Fruit fly (Drosophila melanogaster) whole organism, wandering third instar larva: ENCODE measurements around the gene CG10194.

ENCODE experiments used
- Abd-B ChIP-seq: fragments of >200 bp; optimal IDR thresholded peaks from 2 replicates; lab custom pipeline; 2017; ENCODE audit warnings: missing biosample characterization, missing genetic modification characterization
- CG32264 ChIP-seq: fragments of 200-800 bp; sonication (Bioruptor generic); optimal IDR thresholded peaks from 2 replicates; lab custom pipeline; 2016; ENCODE audit warnings: missing biosample characterization, missing genetic modification characterization
- CG9705 ChIP-seq: fragments of 200-800 bp; sonication (Bioruptor generic); optimal IDR thresholded peaks from 2 replicates; lab custom pipeline; 2018; ENCODE audit warnings: missing biosample characterization, mild to moderate bottlenecking, missing genetic modification characterization
- CrebA ChIP-seq: fragments of 200-800 bp; sonication (Bioruptor generic); optimal IDR thresholded peaks from 2 replicates; lab custom pipeline; 2016; ENCODE audit warnings: missing biosample characterization, mild to moderate bottlenecking, missing genetic modification characterization, borderline replicate concordance
- Dfd ChIP-seq: fragments of >200 bp; optimal IDR thresholded peaks from 2 replicates; lab custom pipeline; 2017; ENCODE audit warnings: missing biosample characterization, missing genetic modification characterization
- Dif ChIP-seq: fragments of 200-275, 200-300 bp; sonication (Bioruptor generic); optimal IDR thresholded peaks from 2 replicates; lab custom pipeline; 2018; ENCODE audit warnings: missing biosample characterization, missing genetic modification characterization; ENCODE audit not compliant: partially characterized antibody
- GATAd ChIP-seq: sonication (Bioruptor generic); optimal IDR thresholded peaks from 2 replicates; lab custom pipeline; 2016; ENCODE audit warnings: missing biosample characterization, missing genetic modification characterization
- HLH106 ChIP-seq: fragments of 200-800 bp; optimal IDR thresholded peaks from 3 replicates; lab custom pipeline; 2019; ENCODE audit warnings: missing biosample characterization, mild to moderate bottlenecking, missing genetic modification characterization, moderate library complexity
- Hnf4 ChIP-seq: fragments of 200-800 bp; sonication (Bioruptor generic); optimal IDR thresholded peaks from 2 replicates; lab custom pipeline; 2016; ENCODE audit warnings: missing biosample characterization, mild to moderate bottlenecking, missing genetic modification characterization
- Hr78 ChIP-seq: fragments of >200 bp; optimal IDR thresholded peaks from 2 replicates; lab custom pipeline; 2017; ENCODE audit warnings: missing biosample characterization, missing genetic modification characterization
- Hr83 ChIP-seq: fragments of 200-300 bp; sonication (Bioruptor generic); optimal IDR thresholded peaks from 2 replicates; lab custom pipeline; 2016; ENCODE audit warnings: missing biosample characterization, mild to moderate bottlenecking, missing genetic modification characterization, moderate library complexity; ENCODE audit not compliant: poor library complexity, severe bottlenecking
- Jra ChIP-seq: sonication (Bioruptor generic); optimal IDR thresholded peaks from 2 replicates; lab custom pipeline; 2016; ENCODE audit warnings: missing biosample characterization, missing genetic modification characterization
- Mio ChIP-seq: sonication (Bioruptor generic); optimal IDR thresholded peaks from 2 replicates; lab custom pipeline; 2016; ENCODE audit warnings: missing biosample characterization, missing genetic modification characterization
- Myc ChIP-seq: fragments of >200 bp; optimal IDR thresholded peaks from 2 replicates; lab custom pipeline; 2017
- N ChIP-seq: fragments of >200 bp; optimal IDR thresholded peaks from 2 replicates; lab custom pipeline; 2018; ENCODE audit warnings: missing biosample characterization, missing external identifiers, missing genetic modification characterization
- OdsH ChIP-seq: fragments of 200-800 bp; sonication (Bioruptor generic); optimal IDR thresholded peaks from 2 replicates; lab custom pipeline; 2016; ENCODE audit warnings: missing biosample characterization, mild to moderate bottlenecking, missing genetic modification characterization
- Rel ChIP-seq, 2 experiments: fragments of 200-800 bp; sonication (Bioruptor generic) in 1 of 2; optimal IDR thresholded peaks; 2 replicates in 1 of 2; 3 replicates in 1 of 2; lab custom pipeline; 2016 to 2019; ENCODE audit warnings: mild to moderate bottlenecking in 2 of 2, missing biosample characterization in 2 of 2, missing genetic modification characterization in 2 of 2, moderate library complexity in 1 of 2
- Sp1 ChIP-seq: fragments of 200-800 bp; sonication (Bioruptor generic); optimal IDR thresholded peaks from 3 replicates; lab custom pipeline; 2019; ENCODE audit warnings: missing biosample characterization, mild to moderate bottlenecking, missing genetic modification characterization, moderate library complexity
- Vsx2 ChIP-seq: fragments of 200-300, 225-300 bp; sonication (Bioruptor generic); optimal IDR thresholded peaks from 2 replicates; lab custom pipeline; 2018; ENCODE audit warnings: missing biosample characterization, missing genetic modification characterization; ENCODE audit not compliant: partially characterized antibody
- br ChIP-seq: fragments of 200-800 bp; sonication (Bioruptor generic); optimal IDR thresholded peaks from 2 replicates; lab custom pipeline; 2016; ENCODE audit warnings: missing biosample characterization, missing genetic modification characterization
- brk ChIP-seq: fragments of 200-800 bp; sonication (Bioruptor generic); optimal IDR thresholded peaks from 2 replicates; lab custom pipeline; 2016; ENCODE audit warnings: missing biosample characterization, mild to moderate bottlenecking, missing genetic modification characterization
- dl ChIP-seq, 2 experiments: fragments of 175-275, 200-275 bp in 1 of 2; fragments of 200-275 bp in 1 of 2; sonication (Bioruptor generic); optimal IDR thresholded peaks; lab custom pipeline; 2018; ENCODE audit warnings: mild to moderate bottlenecking in 2 of 2, missing biosample characterization in 2 of 2, missing genetic modification characterization in 2 of 2, moderate library complexity in 2 of 2; ENCODE audit not compliant: partially characterized antibody in 2 of 2, insufficient read depth in 1 of 2
- dmrt93B ChIP-seq: fragments of 200-800 bp; sonication (Bioruptor generic); optimal IDR thresholded peaks from 2 replicates; lab custom pipeline; 2018; ENCODE audit warnings: missing biosample characterization, mild to moderate bottlenecking, missing genetic modification characterization
- dsf ChIP-seq: sonication (Bioruptor generic); optimal IDR thresholded peaks from 2 replicates; lab custom pipeline; 2016; ENCODE audit warnings: missing biosample characterization, missing genetic modification characterization, borderline replicate concordance
- ey ChIP-seq: fragments of 200-800 bp; sonication (Bioruptor generic); optimal IDR thresholded peaks from 2 replicates; lab custom pipeline; 2016; ENCODE audit warnings: missing biosample characterization, missing genetic modification characterization
- foxo ChIP-seq, 2 experiments: fragments of 200-800 bp; sonication (Bioruptor generic); optimal IDR thresholded peaks; 2 replicates in 1 of 2; 3 replicates in 1 of 2; lab custom pipeline; 2016 to 2017; ENCODE audit warnings: missing biosample characterization in 2 of 2, missing genetic modification characterization in 2 of 2
- fru ChIP-seq: fragments of 200-800 bp; sonication (Bioruptor generic); optimal IDR thresholded peaks from 3 replicates; lab custom pipeline; 2016; ENCODE audit warnings: missing biosample characterization, mild to moderate bottlenecking, missing genetic modification characterization
- h ChIP-seq: fragments of 200-800 bp; sonication (Bioruptor generic); optimal IDR thresholded peaks from 3 replicates; lab custom pipeline; 2016; ENCODE audit warnings: missing biosample characterization, mild to moderate bottlenecking, missing genetic modification characterization
- jim ChIP-seq: fragments of 175-275, 200-325 bp; sonication (Bioruptor generic); optimal IDR thresholded peaks from 2 replicates; lab custom pipeline; 2016; ENCODE audit warnings: missing biosample characterization, mild to moderate bottlenecking, missing genetic modification characterization
- lola ChIP-seq: fragments of >200 bp; optimal IDR thresholded peaks from 2 replicates; lab custom pipeline; 2017; ENCODE audit warnings: missing biosample characterization, missing genetic modification characterization
- pan ChIP-seq: fragments of >200 bp; optimal IDR thresholded peaks from 2 replicates; lab custom pipeline; 2017
- psq ChIP-seq: fragments of 200-800 bp; sonication (Bioruptor generic); optimal IDR thresholded peaks from 3 replicates; lab custom pipeline; 2017; ENCODE audit warnings: missing biosample characterization, mild to moderate bottlenecking, missing genetic modification characterization, moderate library complexity
- rgr ChIP-seq: fragments of 200-800 bp; sonication (Bioruptor generic); optimal IDR thresholded peaks from 3 replicates; lab custom pipeline; 2016; ENCODE audit warnings: missing biosample characterization, mild to moderate bottlenecking, missing genetic modification characterization
- sage ChIP-seq: fragments of 200-800 bp; sonication (Bioruptor generic); optimal IDR thresholded peaks from 2 replicates; lab custom pipeline; 2016; ENCODE audit warnings: missing biosample characterization, mild to moderate bottlenecking, missing genetic modification characterization
- sv ChIP-seq: fragments of 200-800 bp; sonication (Bioruptor generic); optimal IDR thresholded peaks from 3 replicates; lab custom pipeline; 2016; ENCODE audit warnings: missing biosample characterization, missing genetic modification characterization
- tai ChIP-seq: sonication (Bioruptor generic); optimal IDR thresholded peaks from 2 replicates; lab custom pipeline; 2016; ENCODE audit warnings: missing biosample characterization, missing genetic modification characterization
- usp ChIP-seq: fragments of >200 bp; optimal IDR thresholded peaks from 2 replicates; lab custom pipeline; 2017; ENCODE audit warnings: missing biosample characterization, missing genetic modification characterization
- woc ChIP-seq: sonication (Bioruptor generic); optimal IDR thresholded peaks from 2 replicates; lab custom pipeline; 2016; ENCODE audit warnings: missing biosample characterization, mild to moderate bottlenecking, missing genetic modification characterization

The CG10194 gene

DNA sequence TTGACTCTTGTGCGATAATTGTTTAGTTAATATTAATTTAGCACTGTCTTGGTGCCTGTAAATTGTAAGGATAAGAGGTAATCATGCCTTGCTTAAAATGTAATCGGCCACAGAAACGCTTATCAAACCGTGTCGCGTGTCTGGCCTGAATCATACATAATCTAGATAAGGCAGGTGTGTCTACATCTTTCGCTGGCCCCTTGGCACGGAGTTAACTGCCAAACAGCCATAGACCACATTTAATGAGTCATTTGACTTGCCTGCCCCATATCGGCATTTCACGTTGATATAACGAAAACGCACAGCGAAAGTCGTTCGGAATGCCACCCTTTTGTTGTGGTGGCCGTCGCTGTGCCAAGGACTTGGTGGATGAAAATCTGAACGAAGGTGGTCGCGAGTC lies 45.3 kb upstream of the CG10194 start, which contains the start of gene CG31697:
Gene CG31697 (plus strand): TSS at position 215 of the 400 bp plus-strand sequence.
- TF ChIP-seq CG9705 (GFP tag; lab: Kevin White, UChicago): no peak
- no peak for TF ChIP-seq CrebA (GFP tag; lab: Kevin White, UChicago)
- peak; percentile 86 for TF ChIP-seq h (GFP tag; lab: Kevin White, UChicago)

dm6 chr2L:19533247-19533646 lies 43.3 kb upstream of the CG10194 start, which contains the start of gene CG33116:
Gene CG33116 (plus strand): TSS chr2L:19533479.
- TF ChIP-seq Mio (GFP tag; lab: Kevin White, UChicago) (peak; percentile 63), usp (no peak), CrebA (GFP tag; lab: Kevin White, UChicago) (no peak), ey (GFP tag; lab: Kevin White, UChicago) (peak; percentile 89), h (GFP tag; lab: Kevin White, UChicago) (peak; percentile 90), OdsH (GFP tag; lab: Kevin White, UChicago) (peak; percentile 86), Rel (GFP tag; optimal IDR thresholded peaks at IDR 0.05; lab: Kevin White, UChicago) (no peak), Rel (tag; optimal IDR thresholded peaks at IDR 0.05; lab: Kevin White, UChicago) (peak; percentile 58), Hr78 (GFP tag; lab: Kevin White, UChicago) (no peak), sage (peak; percentile 63), dsf (GFP tag; lab: Kevin White, UChicago) (peak; percentile 50), Abd-B (GFP tag; lab: Kevin White, UChicago) (no peak), N (GFP tag; lab: Kevin White, UChicago) (no peak), Jra (GFP tag; lab: Kevin White, UChicago) (peak; percentile 61), foxo (GFP tag; optimal IDR thresholded peaks at IDR 0.05; lab: Kevin White, UChicago) (peak; percentile 17 to 92), HLH106 (tag; lab: Kevin White, UChicago) (peak; percentile 85), lola (no peak), CG9705 (GFP tag; lab: Kevin White, UChicago) (peak; percentile 61), Myc (lab: Kevin White, UChicago) (peak; percentile 41), Hnf4 (GFP tag; lab: Kevin White, UChicago) (peak; percentile 91), fru (GFP tag; lab: Kevin White, UChicago) (peak; percentile 90), brk (GFP tag; lab: Kevin White, UChicago) (peak; percentile 82), jim (GFP tag; lab: Kevin White, UChicago) (peak; percentile 2), rgr (peak; percentile 93), pan (lab: Kevin White, UChicago) (no peak), CG32264 (GFP tag; lab: Kevin White, UChicago) (peak; percentile 74), dmrt93B (GFP tag; lab: Kevin White, UChicago) (peak; percentile 71), psq (GFP tag; lab: Kevin White, UChicago) (peak; percentile 68), tai (GFP tag; lab: Kevin White, UChicago) (no peak), Sp1 (peak; percentile 80), Hr83 (peak; percentile 92), Vsx2 (GFP tag; lab: Kevin White, UChicago) (no peak), br (peak; percentile 89), GATAd (GFP tag; lab: Kevin White, UChicago) (peak; percentile 28), Dif (GFP tag; lab: Kevin White, UChicago) (no peak), dl (GFP tag; optimal IDR thresholded peaks at IDR 0.05; lab: Kevin White, UChicago; ENCODE audit: insufficient read depth in 1 of 2, partially characterized antibody in 2 of 2) (no peak), woc (GFP tag; lab: Kevin White, UChicago) (peak; percentile 89), sv (GFP tag; lab: Kevin White, UChicago) (peak; percentile 84), Dfd (no peak)
- TF ChIP-seq, all 38 proteins: peak for 26

DNA sequence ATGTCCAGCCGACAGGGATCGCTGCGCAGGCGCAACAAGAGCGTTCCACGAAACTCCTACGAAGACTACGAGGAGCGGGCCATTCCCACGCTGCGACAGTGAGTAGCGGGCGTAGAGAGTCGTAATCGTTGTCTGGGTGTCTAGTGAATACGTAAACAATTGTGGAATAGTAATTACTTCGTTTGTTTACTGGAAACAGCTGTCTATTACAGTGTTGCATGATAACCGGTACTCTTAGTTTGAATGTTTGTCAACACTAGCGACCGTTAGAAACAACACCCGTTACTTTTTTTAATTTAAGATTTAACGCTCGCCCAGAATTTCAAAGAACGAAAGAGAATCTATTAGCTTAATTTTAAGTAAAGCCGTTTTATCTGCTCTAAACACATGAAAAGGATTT lies 40.2 kb upstream of the CG10194 start, which contains the start of gene CG10165:
Gene CG10165 (minus strand): TSS at position 214 of the 400 bp plus-strand sequence.
- TF ChIP-seq dsf (GFP tag; lab: Kevin White, UChicago) (no peak), GATAd (GFP tag; lab: Kevin White, UChicago) (no peak), sv (GFP tag; lab: Kevin White, UChicago) (no peak), Hnf4 (GFP tag; lab: Kevin White, UChicago) (no peak), pan (lab: Kevin White, UChicago) (no peak), dmrt93B (GFP tag; lab: Kevin White, UChicago) (no peak), Dfd (no peak), Hr83 (peak; percentile 26), dl (GFP tag; optimal IDR thresholded peaks at IDR 0.05; lab: Kevin White, UChicago; ENCODE audit: insufficient read depth in 1 of 2, partially characterized antibody in 2 of 2) (no peak), jim (GFP tag; lab: Kevin White, UChicago) (no peak), fru (GFP tag; lab: Kevin White, UChicago) (peak; percentile 91), rgr (no peak), foxo (GFP tag; optimal IDR thresholded peaks at IDR 0.05; lab: Kevin White, UChicago) (no peak), lola (no peak), h (GFP tag; lab: Kevin White, UChicago) (peak; percentile 37)
- TF ChIP-seq, all 38 proteins: peak for 3
